Fruit fly (Drosophila melanogaster) whole organism, adult: ENCODE results near the gene Kr-h2.

Source experiments
- CG11617 ChIP-seq: fragments of 200-800 bp; sonication (Bioruptor generic); optimal IDR thresholded peaks from 2 replicates; lab custom pipeline; 2017; ENCODE audit warnings: mild to moderate bottlenecking, missing biosample characterization, missing genetic modification reagents, missing genetic modification characterization
- CG12768 ChIP-seq: fragments of 200-800 bp; sonication (Bioruptor generic); optimal IDR thresholded peaks from 2 replicates; lab custom pipeline; 2017; ENCODE audit warnings: missing biosample characterization, missing genetic modification characterization, mild to moderate bottlenecking, moderate library complexity, missing genetic modification reagents
- CG1620 ChIP-seq: fragments of 200-800 bp; sonication (Bioruptor generic); optimal IDR thresholded peaks from 2 replicates; lab custom pipeline; 2016; ENCODE audit warnings: missing biosample characterization, missing genetic modification characterization
- CG33017 ChIP-seq: fragments of 200-800 bp; sonication (Bioruptor generic); optimal IDR thresholded peaks from 2 replicates; lab custom pipeline; 2018; ENCODE audit warnings: missing biosample characterization, mild to moderate bottlenecking, missing genetic modification characterization, moderate library complexity
- Crg-1 ChIP-seq: fragments of 200-800 bp; sonication (Bioruptor generic); optimal IDR thresholded peaks from 2 replicates; lab custom pipeline; 2016; ENCODE audit warnings: missing biosample characterization, missing genetic modification characterization
- Hr96 ChIP-seq: fragments of 200-800 bp; sonication (Bioruptor generic); optimal IDR thresholded peaks from 2 replicates; lab custom pipeline; 2016; ENCODE audit warnings: missing biosample characterization, missing genetic modification characterization
- Mnt ChIP-seq: fragments of 200-800 bp; sonication (Bioruptor generic); optimal IDR thresholded peaks from 2 replicates; lab custom pipeline; 2016; ENCODE audit warnings: missing biosample characterization, mild to moderate bottlenecking, missing genetic modification characterization
- bab1 ChIP-seq: fragments of 200-800 bp; sonication (Bioruptor generic); optimal IDR thresholded peaks from 3 replicates; lab custom pipeline; 2019; ENCODE audit warnings: missing biosample characterization, mild to moderate bottlenecking, missing genetic modification characterization, moderate library complexity
- cic ChIP-seq: fragments of 200-800 bp; sonication (Bioruptor generic); optimal IDR thresholded peaks from 2 replicates; lab custom pipeline; 2017; ENCODE audit warnings: missing biosample characterization, mild to moderate bottlenecking, missing genetic modification characterization, moderate library complexity
- cnc ChIP-seq, 2 experiments: fragments of >200 bp; optimal IDR thresholded peaks; 2 replicates each; lab custom pipeline; 2017
- kay ChIP-seq: fragments of 200-800 bp; sonication (Bioruptor generic); peaks from one replicate; lab custom pipeline; 2016; ENCODE audit warnings: missing biosample characterization, missing genetic modification characterization, borderline replicate concordance
- tj ChIP-seq: fragments of 200-800 bp; sonication (Bioruptor generic); optimal IDR thresholded peaks from 3 replicates; lab custom pipeline; 2017; ENCODE audit warnings: missing biosample characterization, mild to moderate bottlenecking, missing genetic modification characterization, moderate library complexity
- toe ChIP-seq: fragments of 200-800 bp; sonication (Bioruptor generic); optimal IDR thresholded peaks from 2 replicates; lab custom pipeline; 2016; ENCODE audit warnings: missing biosample characterization, missing genetic modification characterization

- TF ChIP-seq kay (GFP tag; lab: Kevin White, UChicago) (no peak), toe (GFP tag; lab: Kevin White, UChicago) (no peak), Crg-1 (GFP tag; lab: Kevin White, UChicago) (no peak), CG11617 (GFP tag; lab: Kevin White, UChicago) (no peak), cnc (optimal IDR thresholded peaks at IDR 0.05; lab: Kevin White, UChicago) (no peak), CG12768 (GFP tag; lab: Kevin White, UChicago) (no peak), cic (GFP tag; lab: Kevin White, UChicago) (no peak), tj (GFP tag; lab: Kevin White, UChicago) (no peak), CG33017 (tag; lab: Kevin White, UChicago) (no peak), CG1620 (GFP tag; lab: Kevin White, UChicago) (no peak), Hr96 (GFP tag; lab: Kevin White, UChicago) (no peak), bab1 (GFP tag; lab: Kevin White, UChicago) (no peak), Mnt (GFP tag; lab: Kevin White, UChicago) (no peak)
Observed at dm6 chr2L:6109313-6109847, 38.6 kb downstream of the Kr-h2 start.
